Worm (Caenorhabditis elegans) whole organism, young adult: ENCODE data around the gene ubc-6.

Experiments used
- B0019.2 ChIP-seq: fragments of 200-800 bp; sonication (Bioruptor generic); conservative IDR thresholded peaks from 2 replicates; pipeline ENCODE4 v1.3.6; 2022; ENCODE audit warnings: missing genetic modification reagents, missing genetic modification characterization, missing compliant biosample characterization
- C06A6.2 ChIP-seq: fragments of 200-800 bp; sonication (Bioruptor generic); conservative IDR thresholded peaks from 2 replicates; pipeline ENCODE4 v1.3.6; 2022; ENCODE audit warnings: missing genetic modification characterization, missing compliant biosample characterization
- C17E4.6 ChIP-seq: fragments of 200-800 bp; sonication (Bioruptor generic); IDR thresholded peaks from 2 replicates; pipeline ENCODE4 v1.3.6; 2022; ENCODE audit warnings: missing genetic modification reagents, missing genetic modification characterization, missing compliant biosample characterization
- D2030.7 ChIP-seq: fragments of 200-800 bp; sonication (Bioruptor generic); IDR thresholded peaks from 2 replicates; pipeline ENCODE4 v1.3.6; 2022; ENCODE audit warnings: missing genetic modification reagents, missing genetic modification characterization, missing compliant biosample characterization
- F22D6.2 ChIP-seq: sonication (generic microtip); optimal IDR thresholded peaks from 2 replicates; lab custom pipeline; 2016; ENCODE audit warnings: mild to moderate bottlenecking, missing genetic modification characterization, missing compliant biosample characterization
- F37B4.10 ChIP-seq: fragments of 200-800 bp; sonication (Bioruptor generic); IDR thresholded peaks from 2 replicates; pipeline ENCODE4 v1.3.6; 2022; ENCODE audit warnings: missing genetic modification characterization, missing compliant biosample characterization
- F39B2.1 ChIP-seq: fragments of 200-800 bp; sonication (Bioruptor generic); IDR thresholded peaks from 2 replicates; pipeline ENCODE4 v1.3.6; 2022; ENCODE audit warnings: missing genetic modification reagents, missing genetic modification characterization, missing compliant biosample characterization
- F49E8.2 ChIP-seq: sonication (generic microtip); optimal IDR thresholded peaks from 3 replicates; lab custom pipeline; 2017; ENCODE audit warnings: missing genetic modification characterization, mild to moderate bottlenecking, missing compliant biosample characterization, antibody characterized with exemption, moderate library complexity; ENCODE audit not compliant: insufficient read depth
- F52B5.7 ChIP-seq: sonication (generic microtip); optimal IDR thresholded peaks from 2 replicates; lab custom pipeline; 2016; ENCODE audit warnings: mild to moderate bottlenecking, missing genetic modification characterization, missing compliant biosample characterization
- F57C9.4 ChIP-seq: sonication (generic microtip); optimal IDR thresholded peaks from 2 replicates; lab custom pipeline; 2017; ENCODE audit warnings: mild to moderate bottlenecking, missing genetic modification characterization, missing compliant biosample characterization
- K11D2.4 ChIP-seq: fragments of 200-800 bp; sonication (Bioruptor generic); IDR thresholded peaks from 2 replicates; pipeline ENCODE4 v1.3.6; 2022; ENCODE audit warnings: missing genetic modification reagents, missing genetic modification characterization, missing compliant biosample characterization
- K12H6.12 ChIP-seq: fragments of 200-800 bp; sonication (Bioruptor generic); optimal IDR thresholded peaks from 2 replicates; lab custom pipeline; 2018; ENCODE audit warnings: mild to moderate bottlenecking, missing genetic modification characterization, missing compliant biosample characterization
- T07F8.4 ChIP-seq: sonication (generic microtip); optimal IDR thresholded peaks from 2 replicates; lab custom pipeline; 2016; ENCODE audit warnings: mild to moderate bottlenecking, missing genetic modification characterization, moderate library complexity, missing compliant biosample characterization
- Y53G8AR.9 ChIP-seq: fragments of 200-800 bp; sonication (Bioruptor generic); conservative IDR thresholded peaks from 2 replicates; pipeline ENCODE4 v1.3.6; 2022; ENCODE audit warnings: missing genetic modification reagents, missing genetic modification characterization, missing compliant biosample characterization
- Y67H2A.10 ChIP-seq: fragments of 200-800 bp; sonication (Bioruptor generic); conservative IDR thresholded peaks from 2 replicates; pipeline ENCODE4 v1.3.6; 2022; ENCODE audit warnings: missing genetic modification reagents, missing genetic modification characterization, missing compliant biosample characterization
- Y95B8A.8 ChIP-seq: fragments of 200-800 bp; sonication (Bioruptor generic); IDR thresholded peaks from 2 replicates; pipeline ENCODE4 v1.3.6; 2022; ENCODE audit warnings: missing genetic modification reagents, missing genetic modification characterization, missing compliant biosample characterization
- akir-1 ChIP-seq: fragments of 200-800 bp; sonication (Bioruptor generic); optimal IDR thresholded peaks from 2 replicates; lab custom pipeline; 2018; ENCODE audit warnings: mild to moderate bottlenecking, missing genetic modification characterization, moderate library complexity, missing compliant biosample characterization
- ama-1 ChIP-seq, 3 experiments: fragments of 150-350 bp in 1 of 3; sonication (generic microtip) in 2 of 3; optimal IDR thresholded peaks; 2 replicates each; lab custom pipeline; 2014 to 2018; ENCODE audit warnings: missing biosample characterization in 2 of 3, missing genetic modification characterization in 2 of 3, missing genetic modification reagents in 2 of 3
- atf-7 ChIP-seq: sonication (generic microtip); optimal IDR thresholded peaks from 2 replicates; lab custom pipeline; 2017; ENCODE audit warnings: mild to moderate bottlenecking, missing genetic modification characterization, missing compliant biosample characterization
- athp-1 ChIP-seq: sonication (generic microtip); optimal IDR thresholded peaks from 2 replicates; lab custom pipeline; 2017; ENCODE audit warnings: mild to moderate bottlenecking, missing genetic modification characterization, missing compliant biosample characterization
- ccch-3 ChIP-seq: fragments of 200-800 bp; sonication (Bioruptor generic); optimal IDR thresholded peaks from 2 replicates; lab custom pipeline; 2018; ENCODE audit warnings: mild to moderate bottlenecking, missing genetic modification characterization, missing compliant biosample characterization
- ceh-27 ChIP-seq: fragments of 200-800 bp; sonication (Bioruptor generic); optimal IDR thresholded peaks from 2 replicates; lab custom pipeline; 2018; ENCODE audit warnings: mild to moderate bottlenecking, missing genetic modification characterization, moderate library complexity, missing compliant biosample characterization
- ceh-58 ChIP-seq: fragments of 200-800 bp; sonication (Bioruptor generic); IDR thresholded peaks from 2 replicates; pipeline ENCODE4 v1.3.6; 2022; ENCODE audit warnings: missing genetic modification characterization, missing compliant biosample characterization
- chd-7 ChIP-seq: sonication (generic microtip); optimal IDR thresholded peaks from 2 replicates; lab custom pipeline; 2016; ENCODE audit warnings: mild to moderate bottlenecking, missing genetic modification characterization, moderate library complexity, missing compliant biosample characterization
- egl-18 ChIP-seq: fragments of 200-800 bp; sonication (Bioruptor generic); IDR thresholded peaks from 2 replicates; pipeline ENCODE4 v1.3.6; 2022; ENCODE audit warnings: missing genetic modification reagents, missing genetic modification characterization, missing compliant biosample characterization
- him-1 ChIP-seq: sonication (generic microtip); optimal IDR thresholded peaks from 2 replicates; lab custom pipeline; 2016; ENCODE audit warnings: missing genotype, missing genetic modification reagents, missing genetic modification characterization, missing compliant biosample characterization
- hlh-12 ChIP-seq: sonication (generic microtip); optimal IDR thresholded peaks from 2 replicates; lab custom pipeline; 2016; ENCODE audit warnings: missing genetic modification characterization, missing compliant biosample characterization
- hlh-26 ChIP-seq: fragments of 200-800 bp; sonication (Bioruptor generic); conservative IDR thresholded peaks from 2 replicates; pipeline ENCODE4 v1.3.6; 2022; ENCODE audit warnings: missing genetic modification reagents, missing genetic modification characterization, missing compliant biosample characterization
- hmg-1.2 ChIP-seq: fragments of 200-800 bp; sonication (Bioruptor generic); IDR thresholded peaks from 2 replicates; pipeline ENCODE4 v1.3.6; 2022; ENCODE audit warnings: missing genetic modification reagents, missing genetic modification characterization, missing compliant biosample characterization
- let-526 ChIP-seq: fragments of 200-800 bp; sonication (Bioruptor generic); IDR thresholded peaks from 2 replicates; pipeline ENCODE4 v1.3.6; 2022; ENCODE audit warnings: missing genetic modification reagents, missing genetic modification characterization, missing compliant biosample characterization
- madf-3 ChIP-seq: fragments of 200-800 bp; sonication (Bioruptor generic); IDR thresholded peaks from 2 replicates; pipeline ENCODE4 v1.3.6; 2022; ENCODE audit warnings: missing genetic modification reagents, missing genetic modification characterization, missing compliant biosample characterization
- madf-8 ChIP-seq: fragments of 200-800 bp; sonication (Bioruptor generic); conservative IDR thresholded peaks from 2 replicates; pipeline ENCODE4 v1.3.6; 2022; ENCODE audit warnings: missing genetic modification reagents, missing genetic modification characterization, missing compliant biosample characterization
- mcd-1 ChIP-seq: fragments of 200-800 bp; sonication (Bioruptor generic); IDR thresholded peaks from 2 replicates; pipeline ENCODE4 v1.3.6; 2022; ENCODE audit warnings: missing genetic modification reagents, missing genetic modification characterization, missing compliant biosample characterization
- nfya-2 ChIP-seq: fragments of 200-800 bp; sonication (Bioruptor generic); IDR thresholded peaks from 2 replicates; pipeline ENCODE4 v1.3.6; 2022; ENCODE audit warnings: missing genetic modification reagents, missing genetic modification characterization, missing compliant biosample characterization
- nhr-179 ChIP-seq: sonication (generic microtip); optimal IDR thresholded peaks from 2 replicates; lab custom pipeline; 2016; ENCODE audit warnings: mild to moderate bottlenecking, missing genetic modification characterization, missing compliant biosample characterization
- nhr-27 ChIP-seq: fragments of 200-800 bp; sonication (Bioruptor generic); optimal IDR thresholded peaks from 2 replicates; lab custom pipeline; 2018; ENCODE audit warnings: mild to moderate bottlenecking, missing genetic modification characterization, moderate library complexity, missing compliant biosample characterization
- nhr-80 ChIP-seq: sonication (generic microtip); optimal IDR thresholded peaks from 2 replicates; lab custom pipeline; 2016; ENCODE audit warnings: missing genetic modification characterization, missing compliant biosample characterization
- nhr-90 ChIP-seq: sonication (generic microtip); optimal IDR thresholded peaks from 2 replicates; lab custom pipeline; 2016; ENCODE audit warnings: missing genotype, mild to moderate bottlenecking, missing genetic modification characterization, missing compliant biosample characterization
- sdz-38 ChIP-seq: sonication (generic microtip); optimal IDR thresholded peaks from 2 replicates; lab custom pipeline; 2016; ENCODE audit warnings: missing genotype, missing genetic modification characterization, missing compliant biosample characterization
- snpc-1.1 ChIP-seq: sonication (generic microtip); optimal IDR thresholded peaks from 2 replicates; lab custom pipeline; 2017; ENCODE audit warnings: missing genetic modification characterization, mild to moderate bottlenecking, missing compliant biosample characterization, antibody characterized with exemption, moderate library complexity, missing genotype, missing genetic modification reagents; ENCODE audit not compliant: insufficient read depth
- snpc-1.3 ChIP-seq: sonication (generic microtip); optimal IDR thresholded peaks from 2 replicates; lab custom pipeline; 2017; ENCODE audit warnings: missing genetic modification characterization, mild to moderate bottlenecking, missing compliant biosample characterization, antibody characterized with exemption, moderate library complexity, missing genotype, missing genetic modification reagents; ENCODE audit not compliant: insufficient read depth
- snpc-3.4 ChIP-seq: sonication (generic microtip); optimal IDR thresholded peaks from 2 replicates; lab custom pipeline; 2017; ENCODE audit warnings: missing genetic modification characterization, mild to moderate bottlenecking, missing compliant biosample characterization, antibody characterized with exemption, moderate library complexity, missing genotype, missing genetic modification reagents
- zim-3 ChIP-seq: sonication (generic microtip); optimal IDR thresholded peaks from 2 replicates; lab custom pipeline; 2017; ENCODE audit warnings: mild to moderate bottlenecking, missing genetic modification characterization, moderate library complexity, missing compliant biosample characterization
- ztf-25 ChIP-seq: fragments of 200-800 bp; sonication (Bioruptor generic); IDR thresholded peaks from 2 replicates; pipeline ENCODE4 v1.3.6; 2022; ENCODE audit warnings: missing genetic modification reagents, missing genetic modification characterization, missing compliant biosample characterization
- ztf-28 ChIP-seq: fragments of 200-800 bp; sonication (Bioruptor generic); IDR thresholded peaks from 2 replicates; pipeline ENCODE4 v1.3.6; 2022; ENCODE audit warnings: missing genetic modification reagents, missing genetic modification characterization, missing compliant biosample characterization
- ztf-3 ChIP-seq: fragments of 200-800 bp; sonication (Bioruptor generic); optimal IDR thresholded peaks from 2 replicates; lab custom pipeline; 2018; ENCODE audit warnings: mild to moderate bottlenecking, missing genetic modification characterization, missing compliant biosample characterization
- ztf-6 ChIP-seq: fragments of 200-800 bp; sonication (Bioruptor generic); IDR thresholded peaks from 2 replicates; pipeline ENCODE4 v1.3.6; 2022; ENCODE audit warnings: missing genetic modification reagents, missing genetic modification characterization, missing compliant biosample characterization

The ubc-6 gene

DNA sequence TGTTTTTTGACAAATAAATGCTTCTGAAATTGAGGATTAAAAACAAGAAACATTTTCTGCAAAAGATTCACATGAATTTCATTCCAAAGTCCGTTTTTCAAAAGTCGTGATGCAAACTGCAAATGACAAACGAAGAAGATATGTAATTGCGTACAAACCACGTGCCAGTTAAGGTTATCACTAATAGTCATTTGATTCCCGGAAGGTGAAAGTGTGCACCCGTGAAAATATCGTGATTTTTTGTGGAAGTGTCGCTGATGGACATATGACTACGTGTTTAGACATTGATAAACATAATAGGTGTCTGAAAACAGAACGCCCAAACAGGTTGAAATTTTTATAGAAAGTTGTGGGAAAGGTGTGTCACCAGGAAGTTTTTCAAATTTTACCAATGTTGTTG, 49.2 kb downstream of the ubc-6 start (continued):
- peak; percentile 53; the same call in 1 of the 2 replicates for TF ChIP-seq Y95B8A.8 (GFP tag; lab: Robert Waterston, UW)
- TF ChIP-seq F49E8.2, result no peak
- no peak for TF ChIP-seq ztf-6 (GFP tag; lab: Robert Waterston, UW)
- TF ChIP-seq madf-3 (GFP tag; lab: Robert Waterston, UW), result no peak
- no peak for TF ChIP-seq akir-1 (GFP tag; lab: Kevin White, UChicago)
- TF ChIP-seq D2030.7, result no peak
- no peak for TF ChIP-seq hlh-12
- TF ChIP-seq egl-18 (GFP tag; lab: Robert Waterston, UW), result no peak
- peak; percentile 62; the same call in 1 of the 2 replicates for TF ChIP-seq let-526 (GFP tag; lab: Robert Waterston, UW)
- no peak for TF ChIP-seq sdz-38 (tag; lab: Kevin White, UChicago)
- TF ChIP-seq ztf-28, result no peak
- no peak for TF ChIP-seq B0019.2 (GFP tag; lab: Robert Waterston, UW)
- TF ChIP-seq K12H6.12 (tag; lab: Kevin White, UChicago), result no peak
- no peak for TF ChIP-seq nhr-179 (tag; lab: Kevin White, UChicago)
- TF ChIP-seq ceh-27 (GFP tag; lab: Kevin White, UChicago), result no peak
- TF ChIP-seq ama-1 (optimal IDR thresholded peaks at IDR 0.05; lab: Kevin White, UChicago), result no peak
- no peak for TF ChIP-seq ama-1 (GFP tag; optimal IDR thresholded peaks at IDR 0.05; lab: Kevin White, UChicago)
- no peak for TF ChIP-seq madf-8 (GFP tag; lab: Robert Waterston, UW)
- peak; percentile 67 for TF ChIP-seq nhr-80 (tag; lab: Kevin White, UChicago)
- TF ChIP-seq F37B4.10, result 0 out of 2 replicates have a peak, but pooled peaks have one; percentile 41
- TF ChIP-seq hmg-1.2 (GFP tag; lab: Robert Waterston, UW), result 0 out of 2 replicates have a peak, but pooled peaks have one; percentile 24
- no peak for TF ChIP-seq nhr-27
- no peak for TF ChIP-seq hlh-26 (GFP tag; lab: Robert Waterston, UW)
- TF ChIP-seq ztf-25 (GFP tag; lab: Robert Waterston, UW), result no peak
- no peak for TF ChIP-seq athp-1 (tag; lab: Kevin White, UChicago)
- TF ChIP-seq nhr-90 (tag; lab: Kevin White, UChicago), result no peak
- TF ChIP-seq C06A6.2 (GFP tag; lab: Robert Waterston, UW), result peak; percentile 69; the same call in 1 of the 2 replicates
- TF ChIP-seq atf-7, result peak; percentile 88
- no peak for TF ChIP-seq ccch-3

DNA sequence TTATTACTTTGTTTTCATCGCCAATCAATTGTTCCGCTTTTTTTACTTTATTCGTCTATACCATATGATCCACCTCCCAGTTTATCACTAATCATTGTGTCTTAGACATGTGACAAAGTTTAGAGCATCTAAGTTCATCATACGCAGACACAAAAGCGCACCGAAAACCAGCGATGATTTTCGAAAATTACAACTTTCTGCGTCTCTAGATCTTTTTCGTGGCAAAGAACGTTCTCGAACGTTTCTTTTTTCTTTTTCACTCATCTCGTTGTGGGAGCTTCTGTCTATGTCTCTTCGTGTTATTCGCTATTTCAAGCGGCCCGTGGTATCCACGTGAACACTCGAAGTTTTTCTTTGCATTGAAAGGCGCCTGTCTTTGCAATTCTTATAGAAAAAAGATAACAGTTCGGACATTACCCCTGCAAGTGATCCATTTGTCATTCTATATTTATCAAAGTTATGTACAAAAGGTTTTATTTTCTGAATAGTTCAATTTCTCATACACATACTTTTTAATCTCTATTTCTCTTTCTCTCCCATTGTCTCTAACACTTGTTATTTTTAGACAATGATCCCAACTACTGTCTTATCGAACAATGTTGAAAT, 50.2 kb downstream of the ubc-6 start, which contains the start of gene ZK1290.5:
Gene ZK1290.5 (plus strand): TSS at position 566 of the 606 bp plus-strand sequence.
- TF ChIP-seq athp-1 (tag; lab: Kevin White, UChicago), result peak; percentile 44
- TF ChIP-seq akir-1 (GFP tag; lab: Kevin White, UChicago), result no peak
- no peak for TF ChIP-seq F37B4.10
- TF ChIP-seq C17E4.6 (GFP tag; lab: Robert Waterston, UW), result no peak
- TF ChIP-seq F52B5.7 (tag; lab: Kevin White, UChicago), result no peak
- no peak for TF ChIP-seq zim-3
- no peak for TF ChIP-seq hlh-26 (GFP tag; lab: Robert Waterston, UW)
- 0 out of 2 replicates have a peak, but pooled peaks have one; percentile 43 for TF ChIP-seq Y53G8AR.9 (GFP tag; lab: Robert Waterston, UW)
- TF ChIP-seq ceh-27 (GFP tag; lab: Kevin White, UChicago), result peak; percentile 50
- TF ChIP-seq F22D6.2 (tag; lab: Kevin White, UChicago), result peak; percentile 82
- no peak for TF ChIP-seq him-1 (tag; lab: Kevin White, UChicago)
- no peak for TF ChIP-seq nfya-2 (GFP tag; lab: Robert Waterston, UW)
- TF ChIP-seq K11D2.4 (GFP tag; lab: Robert Waterston, UW), result peak; percentile 89
- no peak for TF ChIP-seq snpc-1.1 (tag; lab: Kevin White, UChicago)
- TF ChIP-seq F57C9.4, result no peak
- no peak; the same call in 1 of the 2 replicates for TF ChIP-seq mcd-1
- no peak for TF ChIP-seq F39B2.1
- TF ChIP-seq ztf-3 (GFP tag; lab: Kevin White, UChicago), result peak; percentile 63
- peak; percentile 87 for TF ChIP-seq chd-7
- TF ChIP-seq ceh-58 (GFP tag; lab: Robert Waterston, UW), result no peak
- TF ChIP-seq snpc-1.3, result no peak
- TF ChIP-seq snpc-3.4 (tag; lab: Kevin White, UChicago), result no peak
- no peak for TF ChIP-seq Y67H2A.10 (GFP tag; lab: Robert Waterston, UW)
- no peak for TF ChIP-seq T07F8.4
- TF ChIP-seq madf-8 (GFP tag; lab: Robert Waterston, UW), result no peak
